Worm (Caenorhabditis elegans) whole organism, early embryonic: ENCODE results near the gene fbxb-96.

Experiments used
- B0310.2 ChIP-seq: sonication (generic microtip); optimal IDR thresholded peaks from 2 replicates; lab custom pipeline; 2016; ENCODE audit warnings: mild to moderate bottlenecking, missing genetic modification characterization, missing compliant biosample characterization
- aly-1 ChIP-seq: sonication (generic microtip); optimal IDR thresholded peaks from 2 replicates; lab custom pipeline; 2016; ENCODE audit warnings: missing genetic modification characterization, missing compliant biosample characterization
- ama-1 ChIP-seq: fragments of 150-350 bp; optimal IDR thresholded peaks from 2 replicates; lab custom pipeline; 2014
- ceh-13 ChIP-seq: fragments of 200-800 bp; sonication (Bioruptor generic); optimal IDR thresholded peaks from 2 replicates; lab custom pipeline; 2018; ENCODE audit warnings: mild to moderate bottlenecking, missing genetic modification characterization, missing compliant biosample characterization
- ceh-36 ChIP-seq: sonication (generic microtip); optimal IDR thresholded peaks from 2 replicates; lab custom pipeline; 2016; ENCODE audit warnings: missing genetic modification characterization, inconsistent platforms, missing compliant biosample characterization
- hmbx-1 ChIP-seq: sonication (generic microtip); optimal IDR thresholded peaks from 2 replicates; lab custom pipeline; 2016; ENCODE audit warnings: mild to moderate bottlenecking, missing genetic modification characterization, missing compliant biosample characterization
- hmg-4 ChIP-seq: fragments of 200-800 bp; sonication (Bioruptor generic); optimal IDR thresholded peaks from 2 replicates; lab custom pipeline; 2018; ENCODE audit warnings: mild to moderate bottlenecking, missing genetic modification characterization, missing compliant biosample characterization
- tbx-11 ChIP-seq: fragments of 200-800 bp; sonication (Bioruptor generic); IDR thresholded peaks from 2 replicates; pipeline ENCODE4 v1.3.6; 2022; ENCODE audit warnings: missing genetic modification characterization, missing compliant biosample characterization
- tra-4 ChIP-seq: sonication (generic microtip); optimal IDR thresholded peaks from 2 replicates; lab custom pipeline; 2017; ENCODE audit warnings: missing genetic modification characterization, missing compliant biosample characterization

- TF ChIP-seq ceh-13 (GFP tag; lab: Kevin White, UChicago) (no peak), aly-1 (tag; lab: Kevin White, UChicago) (no peak), ama-1 (lab: Kevin White, UChicago) (no peak), hmg-4 (GFP tag; lab: Kevin White, UChicago) (no peak), tbx-11 (GFP tag; lab: Robert Waterston, UW) (no peak), tra-4 (tag; lab: Kevin White, UChicago) (no peak), B0310.2 (tag; lab: Kevin White, UChicago) (no peak), hmbx-1 (no peak), ceh-36 (tag; lab: Kevin White, UChicago) (no peak)
Measured at ce11 chrII:1895762-1896161, 45.6 kb upstream of the fbxb-96 start, which contains the start of gene math-25.
